Worm (Caenorhabditis elegans): ENCODE results near the gene ulp-2.

ce11 chrII:4984151-4984550 lies 24.5 kb upstream of the ulp-2 start:
- TF ChIP-seq him-1 (tag; optimal IDR thresholded peaks at IDR 0.05), result no peak
- TF ChIP-seq W03F9.2 (tag; optimal IDR thresholded peaks at IDR 0.05), result no peak
